In genomic region chr3R:14674762-14675161, dm6 we compare ENCODE assay signal across 3 fruit fly cellular contexts.
TF ChIP-seq lines count a peak whose summit lies in the region.

No protein-coding gene starts in this region.

TF ChIP-seq in whole organism, embryonic, 481 proteins besides CTCF, POLR2A, EP300 and RAD21 (continued from another document and continues in another):
- TF ChIP-seq Gsc (GFP tag; IDR thresholded peaks at IDR 0.05; lab: Robert Waterston, UW) (no peak), CG3407 (GFP tag; optimal IDR thresholded peaks at IDR 0.05; lab: Kevin White, UChicago) (peak; percentile 42), CG5245 (GFP tag; optimal IDR thresholded peaks at IDR 0.05; lab: Kevin White, UChicago) (peak; percentile 44), h (optimal IDR thresholded peaks at IDR 0.05; lab: Kevin White, UChicago) (no peak), CG6254 (GFP tag; optimal IDR thresholded peaks at IDR 0.05; lab: Kevin White, UChicago) (peak; percentile 46), unpg (GFP tag; optimal IDR thresholded peaks at IDR 0.05; lab: Kevin White, UChicago) (peak; percentile 77), trh (GFP tag; optimal IDR thresholded peaks at IDR 0.05; lab: Kevin White, UChicago) (no peak), fd96Cb (tag; optimal IDR thresholded peaks at IDR 0.05; lab: Kevin White, UChicago) (peak; percentile 64), CG1647 (GFP tag; optimal IDR thresholded peaks at IDR 0.05; lab: Kevin White, UChicago) (no peak), lmd (GFP tag; IDR thresholded peaks at IDR 0.05; lab: Robert Waterston, UW) (peak; percentile 67), B-H1 (GFP tag; IDR thresholded peaks at IDR 0.05; lab: Robert Waterston, UW) (peak; percentile 38; the same call in 1 of the 3 replicates), croc (GFP tag; conservative IDR thresholded peaks at IDR 0.05; lab: Robert Waterston, UW) (peak; percentile 67), CG3838 (GFP tag; optimal IDR thresholded peaks at IDR 0.05; lab: Kevin White, UChicago) (no peak), bsh (GFP tag; optimal IDR thresholded peaks at IDR 0.05; lab: Kevin White, UChicago) (peak in 1 of 2 experiments; percentile 76), D19A (tag; optimal IDR thresholded peaks at IDR 0.05; lab: Kevin White, UChicago) (peak; percentile 50), CG13296 (GFP tag; optimal IDR thresholded peaks at IDR 0.05; lab: Kevin White, UChicago) (no peak), sna (GFP tag; IDR thresholded peaks at IDR 0.05; lab: Robert Waterston, UW; ENCODE audit: partially characterized antibody) (no peak), mirr (GFP tag; optimal IDR thresholded peaks at IDR 0.05; lab: Kevin White, UChicago) (no peak), ssp (GFP tag; IDR thresholded peaks at IDR 0.05; lab: Robert Waterston, UW) (peak; percentile 41; the same call in 1 of the 2 replicates), tx (GFP tag; optimal IDR thresholded peaks at IDR 0.05; lab: Kevin White, UChicago) (no peak), CG3995 (GFP tag; optimal IDR thresholded peaks at IDR 0.05; lab: Kevin White, UChicago) (no peak), CG7786 (GFP tag; optimal IDR thresholded peaks at IDR 0.05; lab: Kevin White, UChicago) (no peak), CG1832 (GFP tag; optimal IDR thresholded peaks at IDR 0.05; lab: Kevin White, UChicago) (no peak), CG17829 (tag; optimal IDR thresholded peaks at IDR 0.05; lab: Kevin White, UChicago) (peak; percentile 92), cato (GFP tag; optimal IDR thresholded peaks at IDR 0.05; lab: Kevin White, UChicago; ENCODE audit: borderline replicate concordance) (no peak), wek (GFP tag; optimal IDR thresholded peaks at IDR 0.05; lab: Kevin White, UChicago) (no peak), CoRest (tag; optimal IDR thresholded peaks at IDR 0.05; lab: Kevin White, UChicago) (peak; percentile 59), ewg (GFP tag; optimal IDR thresholded peaks at IDR 0.05; lab: Kevin White, UChicago) (no peak), CG6791 (GFP tag; IDR thresholded peaks at IDR 0.05; lab: Robert Waterston, UW; ENCODE audit: partially characterized antibody) (no peak), fd64A (GFP tag; optimal IDR thresholded peaks at IDR 0.05; lab: Kevin White, UChicago) (peak; percentile 4), BEAF-32 (GFP tag; optimal IDR thresholded peaks at IDR 0.05; lab: Kevin White, UChicago) (no peak), CG10979 (tag; optimal IDR thresholded peaks at IDR 0.05; lab: Kevin White, UChicago) (peak; percentile 88), CG6813 (GFP tag; optimal IDR thresholded peaks at IDR 0.05; lab: Kevin White, UChicago) (peak; percentile 74), br (optimal IDR thresholded peaks at IDR 0.05; lab: Kevin White, UChicago) (no peak), Dll (GFP tag; IDR thresholded peaks at IDR 0.05; lab: Robert Waterston, UW; ENCODE audit: partially characterized antibody) (no peak), CG33213 (GFP tag; optimal IDR thresholded peaks at IDR 0.05; lab: Kevin White, UChicago) (peak; percentile 45), CG13894 (tag; optimal IDR thresholded peaks at IDR 0.05; lab: Kevin White, UChicago) (no peak), nau (GFP tag; optimal IDR thresholded peaks at IDR 0.05; lab: Kevin White, UChicago) (no peak), Lim3 (GFP tag; IDR thresholded peaks at IDR 0.05; lab: Robert Waterston, UW) (no peak), gt (GFP tag; IDR thresholded peaks at IDR 0.05; lab: Robert Waterston, UW) (peak; percentile 37; the same call in 1 of the 2 replicates), Adf1 (GFP tag; IDR thresholded peaks at IDR 0.05; lab: Robert Waterston, UW) (no peak), chif (GFP tag; optimal IDR thresholded peaks at IDR 0.05; lab: Kevin White, UChicago) (peak; percentile 55 to 80), Sox102F (GFP tag; optimal IDR thresholded peaks at IDR 0.05; lab: Kevin White, UChicago) (peak; percentile 56), slou (GFP tag; optimal IDR thresholded peaks at IDR 0.05; lab: Kevin White, UChicago) (no peak)

TF ChIP-seq in whole organism, prepupa, 60 proteins besides CTCF, POLR2A, EP300 and RAD21 (continued from another document):
- peak; percentile 62 for TF ChIP-seq OdsH (GFP tag; optimal IDR thresholded peaks at IDR 0.05; lab: Kevin White, UChicago)
- peak; percentile 96 for TF ChIP-seq Eip78C (GFP tag; lab: Kevin White, UChicago)
- peak; percentile 55 for TF ChIP-seq net (GFP tag; optimal IDR thresholded peaks at IDR 0.05; lab: Kevin White, UChicago)
- TF ChIP-seq fd59A (GFP tag; optimal IDR thresholded peaks at IDR 0.05; lab: Kevin White, UChicago) = peak; percentile 32
- peak; percentile 51 for TF ChIP-seq vri (GFP tag; optimal IDR thresholded peaks at IDR 0.05; lab: Kevin White, UChicago)
- peak; percentile 62 for TF ChIP-seq CG3919 (GFP tag; optimal IDR thresholded peaks at IDR 0.05; lab: Kevin White, UChicago)
- TF ChIP-seq CG6808 (GFP tag; optimal IDR thresholded peaks at IDR 0.05; lab: Kevin White, UChicago) = peak; percentile 31
- TF ChIP-seq CG3032 (tag; optimal IDR thresholded peaks at IDR 0.05; lab: Kevin White, UChicago) = peak; percentile 68
- no peak for TF ChIP-seq Hr38 (GFP tag; optimal IDR thresholded peaks at IDR 0.05; lab: Kevin White, UChicago)
- peak; percentile 50 for TF ChIP-seq Hr4 (GFP tag; optimal IDR thresholded peaks at IDR 0.05; lab: Kevin White, UChicago)
- TF ChIP-seq Blimp-1 (GFP tag; optimal IDR thresholded peaks at IDR 0.05; lab: Kevin White, UChicago) = no peak
- TF ChIP-seq CG6792 (GFP tag; optimal IDR thresholded peaks at IDR 0.05; lab: Kevin White, UChicago) = peak; percentile 60
- peak; percentile 19 for TF ChIP-seq fkh (GFP tag; optimal IDR thresholded peaks at IDR 0.05; lab: Kevin White, UChicago)
- peak; percentile 62 for TF ChIP-seq dsx (GFP tag; optimal IDR thresholded peaks at IDR 0.05; lab: Kevin White, UChicago; ENCODE audit: poor library complexity, severe bottlenecking)
- TF ChIP-seq dac (GFP tag; optimal IDR thresholded peaks at IDR 0.05; lab: Kevin White, UChicago) = no peak
- peak; percentile 53 for TF ChIP-seq CG8632 (GFP tag; optimal IDR thresholded peaks at IDR 0.05; lab: Kevin White, UChicago)
- no peak for TF ChIP-seq Eip93F (GFP tag; optimal IDR thresholded peaks at IDR 0.05; lab: Kevin White, UChicago)
- peak; percentile 49 for TF ChIP-seq acj6 (GFP tag; optimal IDR thresholded peaks at IDR 0.05; lab: Kevin White, UChicago)
- TF ChIP-seq CG10631 (GFP tag; optimal IDR thresholded peaks at IDR 0.05; lab: Kevin White, UChicago) = peak; percentile 64
- TF ChIP-seq Met (GFP tag; optimal IDR thresholded peaks at IDR 0.05; lab: Kevin White, UChicago) = peak; percentile 75
- TF ChIP-seq Ets96B (tag; optimal IDR thresholded peaks at IDR 0.05; lab: Kevin White, UChicago) = peak; percentile 70
- peak; percentile 55 for TF ChIP-seq CG31627 (GFP tag; optimal IDR thresholded peaks at IDR 0.05; lab: Kevin White, UChicago)
- peak; percentile 69 for TF ChIP-seq Sox102F (GFP tag; optimal IDR thresholded peaks at IDR 0.05; lab: Kevin White, UChicago)
- TF ChIP-seq Smox (GFP tag; optimal IDR thresholded peaks at IDR 0.05; lab: Kevin White, UChicago) = peak; percentile 66
- TF ChIP-seq Sox14 (GFP tag; optimal IDR thresholded peaks at IDR 0.05; lab: Kevin White, UChicago) = peak; percentile 43
- TF ChIP-seq CG7368 (GFP tag; optimal IDR thresholded peaks at IDR 0.05; lab: Kevin White, UChicago) = peak; percentile 27
- peak; percentile 50 for TF ChIP-seq lz (GFP tag; optimal IDR thresholded peaks at IDR 0.05; lab: Kevin White, UChicago)
- peak; percentile 77 for TF ChIP-seq topi (GFP tag; optimal IDR thresholded peaks at IDR 0.05; lab: Kevin White, UChicago)
- TF ChIP-seq CG11294 (GFP tag; IDR thresholded peaks at IDR 0.05; lab: Robert Waterston, UW) = peak; percentile 58
- no peak for TF ChIP-seq Lpt (GFP tag; optimal IDR thresholded peaks at IDR 0.05; lab: Kevin White, UChicago)
- TF ChIP-seq salr (GFP tag; optimal IDR thresholded peaks at IDR 0.05; lab: Kevin White, UChicago) = peak; percentile 10 to 32
- no peak for TF ChIP-seq CG11762 (GFP tag; optimal IDR thresholded peaks at IDR 0.05; lab: Kevin White, UChicago; ENCODE audit: insufficient read depth)
- peak; percentile 36 for TF ChIP-seq CG9139 (GFP tag; optimal IDR thresholded peaks at IDR 0.05; lab: Kevin White, UChicago)
- TF ChIP-seq CG6854 (GFP tag; optimal IDR thresholded peaks at IDR 0.05; lab: Kevin White, UChicago) = no peak
- TF ChIP-seq Sox15 (GFP tag; optimal IDR thresholded peaks at IDR 0.05; lab: Kevin White, UChicago) = no peak
- peak; percentile 50 for TF ChIP-seq cyc (GFP tag; optimal IDR thresholded peaks at IDR 0.05; lab: Kevin White, UChicago)
TF ChIP-seq in whole organism, prepupa: peak in this region for 49.

TF ChIP-seq in whole organism, wandering third instar larva, 38 proteins besides CTCF, POLR2A, EP300 and RAD21 (continued from another document):
- TF ChIP-seq foxo (GFP tag; optimal IDR thresholded peaks at IDR 0.05; lab: Kevin White, UChicago) (peak in 1 of 2 experiments; percentile 64), usp (GFP tag; optimal IDR thresholded peaks at IDR 0.05; lab: Kevin White, UChicago) (no peak), N (GFP tag; optimal IDR thresholded peaks at IDR 0.05; lab: Kevin White, UChicago) (no peak), CrebA (GFP tag; optimal IDR thresholded peaks at IDR 0.05; lab: Kevin White, UChicago; ENCODE audit: borderline replicate concordance) (no peak)
TF ChIP-seq in whole organism, wandering third instar larva: peak in this region for 12.
